Worm (Caenorhabditis elegans): ENCODE measurements around the gene scl-20.

DNA sequence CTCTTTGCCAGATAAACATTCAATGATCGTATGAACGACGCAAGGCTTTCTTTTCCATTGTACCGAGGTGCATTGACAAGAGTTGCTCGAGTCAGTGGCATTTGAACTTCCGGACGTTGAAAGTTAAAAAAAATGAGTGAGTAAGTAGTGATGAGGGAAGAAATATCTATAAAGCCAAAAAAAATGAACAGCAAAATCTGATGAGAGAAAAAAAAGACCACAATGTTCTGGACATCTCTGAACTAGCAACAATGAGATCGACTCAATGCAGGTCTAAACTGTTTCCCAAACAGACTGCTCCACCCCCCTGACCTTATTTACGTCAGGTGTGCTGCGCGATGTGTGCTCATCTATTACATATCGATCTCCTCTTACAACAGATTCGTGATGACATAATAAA is 16.2 kb upstream of the scl-20 start, which contains the start of the genes F11D11.21 and F11D11.12:
- TF ChIP-seq ztf-23 (GFP tag; IDR thresholded peaks at IDR 0.05) (0 out of 2 replicates have a peak, but pooled peaks have one; percentile 6), med-1 (GFP tag; optimal IDR thresholded peaks at IDR 0.05; ENCODE audit: insufficient read depth) (no peak), klf-2 (GFP tag; conservative IDR thresholded peaks at IDR 0.05) (no peak), flt-1 (GFP tag; IDR thresholded peaks at IDR 0.05) (no peak), cog-1 (tag; optimal IDR thresholded peaks at IDR 0.05) (no peak), tab-1 (GFP tag; IDR thresholded peaks at IDR 0.05) (no peak), T22C8.4 (GFP tag; IDR thresholded peaks at IDR 0.05) (no peak), ref-1 (GFP tag; conservative IDR thresholded peaks at IDR 0.05) (no peak)

Measured in whole organism, midembryonic.